Fruit fly (Drosophila melanogaster) whole organism: Measurements from ENCODE around the gene spz3.

Experiments
- CG8478 ChIP-seq: fragments of >200 bp; optimal IDR thresholded peaks from 2 replicates; lab custom pipeline; 2018; ENCODE audit warnings: inconsistent platforms
- Dll ChIP-seq: fragments of >200 bp; optimal IDR thresholded peaks from 2 replicates; lab custom pipeline; 2017
- EcR ChIP-seq, 2 experiments: fragments of >200 bp; optimal IDR thresholded peaks; 2 replicates each; lab custom pipeline; 2017; ENCODE audit warnings: missing biosample characterization in 2 of 2, missing genetic modification characterization in 2 of 2, missing genetic modification reagents in 2 of 2
- pan ChIP-seq: fragments of >200 bp; optimal IDR thresholded peaks from 2 replicates; lab custom pipeline; 2017
- psq ChIP-seq: fragments of >200 bp; optimal IDR thresholded peaks from 2 replicates; lab custom pipeline; 2017
- usp ChIP-seq: fragments of >200 bp; optimal IDR thresholded peaks from 2 replicates; lab custom pipeline; 2017; ENCODE audit warnings: missing biosample characterization, missing genetic modification characterization, mixed read lengths

Gene spz3

DNA sequence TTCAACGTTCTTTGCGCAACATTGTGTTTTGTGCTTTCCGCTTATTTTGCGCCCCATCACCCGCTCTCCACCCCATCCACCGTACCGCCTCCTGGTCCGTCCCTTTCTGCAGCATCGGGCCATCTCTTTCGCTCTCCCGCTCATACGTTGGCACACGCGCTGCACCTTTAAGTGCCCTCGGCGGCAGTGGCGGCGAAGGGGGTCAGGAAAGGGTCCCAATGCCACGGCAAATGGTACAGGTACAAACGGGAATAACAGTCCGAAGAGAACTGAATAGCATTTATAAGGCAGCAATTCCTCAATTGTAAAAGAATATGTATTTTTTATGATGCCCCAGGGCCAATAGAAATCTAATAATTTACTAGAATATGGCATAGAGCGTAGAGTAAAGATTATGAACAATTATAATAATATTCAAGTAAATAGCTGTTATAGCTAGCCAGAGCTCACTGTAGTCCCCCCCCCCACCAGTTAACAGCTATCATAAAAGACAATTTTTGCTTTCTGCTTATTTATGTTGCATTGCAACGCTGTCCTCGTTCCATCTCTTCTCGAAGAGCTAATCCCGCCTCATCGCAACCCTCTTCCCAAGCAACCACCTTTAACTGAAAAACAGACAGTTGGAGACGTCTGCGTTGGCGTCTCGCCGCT is 32.0 kb upstream of the spz3 start:
- TF ChIP-seq Dll (lab: Kevin White, UChicago), result no peak
- peak in 1 of 2 experiments; percentile 13 for TF ChIP-seq EcR (GFP tag; optimal IDR thresholded peaks at IDR 0.05; lab: Kevin White, UChicago)

DNA sequence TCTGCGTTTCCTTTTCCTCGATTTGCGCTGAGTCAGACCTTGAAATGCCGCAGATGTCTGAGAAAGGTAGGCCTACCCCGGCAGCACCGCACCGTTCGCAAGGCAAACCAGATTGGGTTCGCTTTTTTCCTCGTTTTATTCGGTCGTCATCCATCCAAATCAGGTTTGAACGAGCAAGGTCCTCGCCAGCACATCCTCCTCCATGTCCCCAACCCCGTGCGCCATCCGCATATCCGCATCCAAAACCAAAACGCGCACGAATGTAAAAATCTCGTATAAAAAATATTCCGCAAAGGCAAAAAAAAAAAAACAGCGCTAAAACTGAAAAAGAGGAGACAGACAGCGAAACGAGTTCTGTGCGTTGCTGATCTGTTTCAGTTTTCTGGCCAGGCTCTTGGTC is 30.5 kb upstream of the spz3 start:
- TF ChIP-seq usp (GFP tag; lab: Kevin White, UChicago) (no peak), Dll (lab: Kevin White, UChicago) (no peak), psq (no peak), EcR (GFP tag; optimal IDR thresholded peaks at IDR 0.05; lab: Kevin White, UChicago) (no peak), pan (lab: Kevin White, UChicago) (no peak), CG8478 (lab: Kevin White, UChicago) (no peak)

DNA sequence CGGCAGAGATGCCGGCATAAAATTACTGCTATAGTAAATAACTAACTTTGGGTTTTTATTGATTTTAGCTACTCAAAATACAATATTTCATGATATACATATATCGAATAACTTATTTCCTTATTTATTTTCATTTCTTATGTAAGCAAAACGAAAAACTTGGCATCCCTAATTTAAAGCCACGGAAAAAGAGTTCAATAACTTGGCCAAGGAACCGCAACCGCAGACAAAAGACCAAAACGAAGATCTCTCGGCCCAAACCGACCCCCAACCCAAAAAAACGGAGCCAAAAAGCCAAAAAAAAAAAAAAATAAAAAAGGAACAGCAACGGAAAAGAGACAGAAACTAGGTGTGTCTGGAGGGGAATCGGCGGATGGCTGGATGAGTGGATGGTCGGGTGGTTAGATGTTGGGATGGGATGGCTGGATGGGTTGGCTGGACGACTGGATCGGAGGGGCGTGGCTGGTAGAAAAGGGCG is 30.0 kb upstream of the spz3 start:
- TF ChIP-seq Dll (lab: Kevin White, UChicago) (peak; percentile 58), usp (GFP tag; lab: Kevin White, UChicago) (no peak)

DNA sequence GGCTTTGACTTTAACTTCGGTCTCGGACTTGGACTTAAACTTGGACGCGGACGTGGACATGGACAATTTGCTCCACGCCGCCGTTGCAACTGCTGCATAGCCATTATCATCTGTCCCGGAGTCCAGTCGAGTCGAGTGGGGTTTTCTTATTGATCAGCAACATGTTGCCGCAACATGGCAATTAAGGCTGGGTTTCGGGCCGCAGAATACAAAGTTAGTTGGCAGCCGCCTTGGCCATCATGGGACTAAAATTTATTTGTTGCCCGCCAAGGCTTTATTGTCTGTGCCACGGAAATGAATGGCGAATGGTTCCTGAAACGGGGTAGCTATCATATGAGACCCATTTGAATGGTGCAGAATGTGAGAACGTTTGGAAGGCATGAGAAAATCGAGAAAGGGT is 22.5 kb upstream of the spz3 start:
- TF ChIP-seq pan (lab: Kevin White, UChicago), result no peak
- no peak for TF ChIP-seq EcR (GFP tag; optimal IDR thresholded peaks at IDR 0.05; lab: Kevin White, UChicago)
- no peak for TF ChIP-seq Dll (lab: Kevin White, UChicago)
- TF ChIP-seq CG8478 (lab: Kevin White, UChicago), result no peak

DNA sequence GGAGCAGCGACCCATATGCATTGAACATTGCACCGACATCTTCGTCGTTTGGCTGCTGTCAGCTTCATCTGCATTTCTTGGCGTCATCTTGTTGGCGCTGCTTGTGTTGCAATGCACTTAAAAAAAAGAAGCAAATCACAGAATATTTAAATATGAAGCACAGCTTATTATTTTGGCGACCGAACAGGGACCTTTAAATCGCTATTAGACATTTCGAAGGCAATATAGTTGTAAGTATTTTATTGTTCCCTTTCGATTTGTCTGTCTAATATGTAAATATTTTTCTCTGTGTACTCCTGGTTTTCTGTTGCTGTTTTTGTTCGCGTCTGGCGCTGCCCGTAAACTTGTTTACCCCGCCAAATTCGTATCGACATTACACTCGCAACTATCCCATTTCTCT is 20.6 kb upstream of the spz3 start:
- TF ChIP-seq EcR (GFP tag; optimal IDR thresholded peaks at IDR 0.05; lab: Kevin White, UChicago) (no peak), Dll (lab: Kevin White, UChicago) (no peak), CG8478 (lab: Kevin White, UChicago) (no peak), pan (lab: Kevin White, UChicago) (no peak), psq (no peak), usp (GFP tag; lab: Kevin White, UChicago) (no peak)

DNA sequence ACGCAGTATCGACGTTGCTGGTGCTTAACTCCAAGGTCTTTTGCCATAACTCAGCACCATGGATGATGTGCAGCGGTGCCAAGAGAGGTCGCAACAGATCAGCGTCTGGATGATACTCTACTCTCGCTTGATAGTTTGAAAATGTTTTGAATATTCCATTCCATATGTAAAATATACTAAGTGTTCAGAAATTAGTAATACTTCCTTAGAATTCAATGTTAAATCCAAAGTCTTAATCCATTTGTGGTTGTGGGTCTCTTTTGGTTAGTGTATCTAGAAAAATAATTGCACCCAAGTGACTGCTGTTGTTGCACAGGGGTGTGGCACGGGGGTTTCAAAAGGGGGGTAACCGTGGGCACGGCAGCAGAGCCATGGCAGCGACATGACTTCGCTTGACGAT is 19.8 kb upstream of the spz3 start:
- TF ChIP-seq EcR (GFP tag; optimal IDR thresholded peaks at IDR 0.05; lab: Kevin White, UChicago), result no peak
- TF ChIP-seq CG8478 (lab: Kevin White, UChicago), result no peak
- TF ChIP-seq Dll (lab: Kevin White, UChicago), result no peak
- no peak for TF ChIP-seq usp (GFP tag; lab: Kevin White, UChicago)
- TF ChIP-seq pan (lab: Kevin White, UChicago), result no peak
- TF ChIP-seq psq, result no peak

DNA sequence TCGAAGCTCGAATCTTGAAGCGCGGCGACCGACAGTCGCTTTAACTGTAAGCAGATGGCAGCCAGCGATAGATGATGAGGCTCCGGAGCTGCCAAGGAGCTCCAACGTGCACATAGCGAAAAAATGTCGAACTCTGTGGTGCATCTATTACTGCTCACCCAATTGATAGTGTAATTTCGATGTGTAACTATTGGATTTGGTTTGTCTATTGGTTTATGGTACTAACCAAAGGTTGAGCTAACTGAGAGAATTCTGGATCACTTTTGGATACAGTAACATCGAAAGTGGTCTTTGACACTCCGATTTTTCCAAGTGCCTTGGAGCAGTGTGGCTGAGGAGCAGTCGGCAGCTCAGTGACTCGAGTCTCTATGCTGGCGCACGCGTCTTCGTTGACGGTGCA is 19.2 kb upstream of the spz3 start:
- TF ChIP-seq psq (no peak), Dll (lab: Kevin White, UChicago) (no peak), CG8478 (lab: Kevin White, UChicago) (no peak), EcR (GFP tag; optimal IDR thresholded peaks at IDR 0.05; lab: Kevin White, UChicago) (peak in 1 of 2 experiments; percentile 19)

DNA sequence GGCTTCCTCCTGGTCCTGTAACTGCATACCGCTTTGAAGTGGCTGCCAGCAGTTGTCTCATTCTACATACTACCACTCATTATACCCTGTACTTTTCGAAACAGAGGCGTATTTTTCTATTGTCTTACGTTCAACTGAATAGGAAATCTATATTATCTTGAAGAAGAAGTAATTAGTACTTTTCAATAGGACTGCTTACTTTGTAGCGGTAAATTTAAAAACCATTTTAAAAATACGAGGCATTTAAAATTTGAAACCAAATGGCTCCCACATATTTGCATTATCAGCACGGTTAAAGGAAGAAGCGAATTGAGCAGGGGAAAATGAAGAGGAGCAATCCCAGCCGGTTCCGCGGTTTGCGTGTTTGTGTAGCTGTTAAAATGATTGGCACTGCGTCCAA is 17.9 kb upstream of the spz3 start:
- no peak for TF ChIP-seq psq
- no peak for TF ChIP-seq usp (GFP tag; lab: Kevin White, UChicago)
- TF ChIP-seq Dll (lab: Kevin White, UChicago), result no peak
- no peak for TF ChIP-seq EcR (GFP tag; optimal IDR thresholded peaks at IDR 0.05; lab: Kevin White, UChicago)
- no peak for TF ChIP-seq CG8478 (lab: Kevin White, UChicago)
- TF ChIP-seq pan (lab: Kevin White, UChicago), result no peak

DNA sequence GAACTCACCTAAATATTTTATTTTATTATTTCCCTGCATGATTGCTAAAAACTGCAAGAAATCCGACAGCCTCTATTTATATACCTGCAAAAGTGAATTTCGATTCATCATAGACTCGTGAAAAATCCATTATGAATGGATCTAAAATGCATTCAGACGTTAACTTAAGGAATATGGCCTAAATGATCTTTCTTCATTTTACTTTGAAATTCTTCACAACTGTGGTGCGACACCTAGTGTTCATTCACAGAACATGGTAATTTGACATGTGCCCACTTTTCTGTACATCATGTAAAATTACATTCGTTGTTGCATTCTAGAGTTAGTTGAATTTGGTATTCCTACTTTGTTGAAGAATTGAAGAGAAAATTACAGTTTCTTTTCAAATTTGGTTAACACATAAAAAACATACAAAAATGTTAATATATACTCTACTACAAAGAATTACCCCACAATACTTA is 11.3 kb upstream of the spz3 start, which contains the start of gene Spn28Db:
Gene Spn28Db (minus strand): TSS at position 51 of the 461 bp plus-strand sequence.
- TF ChIP-seq pan (lab: Kevin White, UChicago) (no peak), usp (GFP tag; lab: Kevin White, UChicago) (no peak), psq (no peak), Dll (lab: Kevin White, UChicago) (no peak), EcR (GFP tag; optimal IDR thresholded peaks at IDR 0.05; lab: Kevin White, UChicago) (no peak), CG8478 (lab: Kevin White, UChicago) (no peak)

DNA sequence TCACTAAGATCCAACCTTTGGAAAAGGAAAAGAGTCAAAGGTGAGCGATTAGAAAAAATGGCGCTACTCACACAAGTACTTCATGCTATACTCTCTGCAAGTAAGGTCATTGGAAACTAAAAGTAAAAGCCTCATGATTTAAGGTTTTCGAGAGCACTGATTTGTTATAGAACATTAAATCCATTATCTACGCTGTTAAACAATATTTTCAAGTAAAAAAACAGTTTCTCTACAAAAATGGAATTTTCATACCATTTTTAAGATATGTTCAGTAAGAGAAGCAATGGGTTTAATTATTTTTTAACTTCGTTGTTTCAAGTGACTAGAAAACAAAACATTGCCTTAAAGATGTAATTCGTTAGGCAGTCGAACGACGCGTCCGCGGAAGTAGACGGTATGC is 9.7 kb upstream of the spz3 start, which contains the start of gene Spn28Da:
Gene Spn28Da (minus strand): TSS at position 101 of the 400 bp plus-strand sequence.
- TF ChIP-seq usp (GFP tag; lab: Kevin White, UChicago) (no peak), pan (lab: Kevin White, UChicago) (no peak), EcR (GFP tag; optimal IDR thresholded peaks at IDR 0.05; lab: Kevin White, UChicago) (no peak), psq (no peak), CG8478 (lab: Kevin White, UChicago) (no peak), Dll (lab: Kevin White, UChicago) (no peak)

DNA sequence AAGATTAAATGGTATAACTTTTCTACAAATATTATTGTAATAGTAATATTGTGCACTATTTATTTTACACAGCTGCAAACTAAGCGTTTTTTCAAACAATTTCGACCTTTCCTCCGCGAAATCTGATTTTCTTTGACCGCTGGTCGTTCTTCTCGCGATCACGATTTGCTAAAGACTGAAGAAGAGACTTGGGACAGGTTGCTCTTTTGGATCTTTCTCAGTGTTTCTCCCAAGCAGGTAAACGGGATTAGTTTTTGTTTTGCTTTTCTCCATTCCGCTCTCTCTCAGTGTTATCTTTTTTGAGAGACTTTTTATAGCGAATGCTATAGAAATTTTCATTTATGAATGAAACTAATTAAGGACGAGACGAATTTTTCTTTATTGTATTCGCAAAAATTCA is 8.0 kb upstream of the spz3 start, which contains the start of gene CG7102:
Gene CG7102 (minus strand): TSS at position 181 of the 400 bp plus-strand sequence.
- no peak for TF ChIP-seq pan (lab: Kevin White, UChicago)
- TF ChIP-seq psq, result no peak
- no peak for TF ChIP-seq Dll (lab: Kevin White, UChicago)
- no peak for TF ChIP-seq CG8478 (lab: Kevin White, UChicago)
- TF ChIP-seq usp (GFP tag; lab: Kevin White, UChicago), result no peak

DNA sequence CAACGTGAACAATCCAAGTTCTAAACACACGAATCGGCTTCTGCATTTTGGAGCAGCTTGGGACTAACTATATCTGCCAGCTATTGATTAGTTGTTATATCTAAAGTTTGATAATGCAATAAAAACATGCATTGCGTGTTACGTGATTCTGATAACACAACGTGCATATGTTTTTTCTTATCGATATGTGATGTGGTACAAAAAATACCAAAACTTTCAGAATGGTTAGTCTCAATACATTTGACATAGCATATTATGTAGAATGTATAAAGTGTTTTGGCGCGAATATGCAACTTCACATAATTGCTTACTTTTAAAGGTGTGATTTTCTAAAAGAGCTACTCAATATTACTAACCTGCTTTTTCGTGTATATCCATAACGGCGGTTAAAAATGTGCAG is 6.6 kb upstream of the spz3 start:
- TF ChIP-seq usp (GFP tag; lab: Kevin White, UChicago), result no peak
- TF ChIP-seq Dll (lab: Kevin White, UChicago), result no peak
- no peak for TF ChIP-seq EcR (GFP tag; optimal IDR thresholded peaks at IDR 0.05; lab: Kevin White, UChicago)
- TF ChIP-seq pan (lab: Kevin White, UChicago), result no peak
- TF ChIP-seq CG8478 (lab: Kevin White, UChicago), result no peak
- no peak for TF ChIP-seq psq
